Fruit fly (Drosophila melanogaster) whole organism, embryonic: ENCODE data around the gene CG4267.
A peak's percentile ranks its signal among the peaks of the same experiment; 100 is the strongest.

Source experiments
- CG4707 ChIP-seq: fragments of 200-800 bp; sonication (Bioruptor generic); optimal IDR thresholded peaks from 2 replicates; lab custom pipeline; 2018; ENCODE audit warnings: missing biosample characterization, mild to moderate bottlenecking, missing genetic modification characterization, moderate library complexity
- E2f1 ChIP-seq: fragments of 200-800 bp; sonication (Bioruptor generic); IDR thresholded peaks from 2 replicates; pipeline ENCODE4 v1.3.6; 2022; ENCODE audit warnings: missing biosample characterization, missing genetic modification characterization
- MTF-1 ChIP-seq: fragments of 200-800 bp; sonication (Bioruptor generic); optimal IDR thresholded peaks from 2 replicates; lab custom pipeline; 2018; ENCODE audit warnings: missing biosample characterization, mild to moderate bottlenecking, missing genetic modification characterization, borderline replicate concordance
- Usf ChIP-seq: fragments of 200-800 bp; sonication (Bioruptor generic); optimal IDR thresholded peaks from 2 replicates; lab custom pipeline; 2017; ENCODE audit warnings: missing genotype, missing biosample characterization, missing genetic modification characterization
- bcd ChIP-seq: fragments of 200-800 bp; sonication (Bioruptor generic); optimal IDR thresholded peaks from 2 replicates; lab custom pipeline; 2017; ENCODE audit warnings: missing biosample characterization, mild to moderate bottlenecking, missing genetic modification characterization
- chinmo ChIP-seq: fragments of 200-800 bp; sonication (Bioruptor generic); IDR thresholded peaks from 4 replicates; pipeline ENCODE4 v1.3.6; 2022; ENCODE audit warnings: missing biosample characterization, missing genetic modification characterization; ENCODE audit not compliant: partially characterized antibody
- h ChIP-seq: fragments of >200 bp; optimal IDR thresholded peaks from 2 replicates; lab custom pipeline; 2017

DNA sequence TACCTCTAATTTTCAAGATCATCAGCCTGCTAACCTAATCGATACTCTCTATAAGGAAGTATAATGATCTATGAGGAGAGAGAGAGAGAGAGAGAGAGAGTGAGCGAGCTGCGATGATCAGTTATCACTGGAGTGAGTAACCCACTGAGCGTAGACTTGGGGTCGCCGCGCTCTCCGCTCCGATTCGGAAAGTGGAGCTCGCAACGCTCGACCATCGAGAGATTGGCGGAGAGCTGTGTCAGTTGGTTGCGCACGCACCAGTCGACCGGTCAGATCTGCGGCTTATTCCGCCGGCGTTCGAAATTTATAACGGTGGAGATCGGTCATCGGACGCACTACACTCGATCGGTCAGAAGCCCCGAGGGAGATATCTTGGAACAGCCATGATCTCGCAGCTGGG is at the start of gene CG4267:
- TF ChIP-seq E2f1 (no peak), MTF-1 (GFP tag; lab: Kevin White, UChicago) (no peak), CG4707 (GFP tag; lab: Kevin White, UChicago) (no peak), bcd (no peak), h (lab: Kevin White, UChicago) (no peak), Usf (no peak), chinmo (GFP tag; lab: Robert Waterston, UW) (peak; percentile 90; the same call in 3 of the 4 replicates)
